Worm (Caenorhabditis elegans): ENCODE data around the gene ehs-1.

Gene ehs-1

ce11 chrII:5841866-5842265 is 21.4 kb downstream of the ehs-1 start, which contains the start of gene nep-25:
Gene nep-25 (plus strand): TSS chrII:5842240.
- TF ChIP-seq mep-1 (tag; optimal IDR thresholded peaks at IDR 0.05) = no peak
- TF ChIP-seq tbx-8 (GFP tag; optimal IDR thresholded peaks at IDR 0.05) = no peak
- TF ChIP-seq lsy-2 (tag; optimal IDR thresholded peaks at IDR 0.05) = no peak
- no peak for TF ChIP-seq sptf-1 (tag; optimal IDR thresholded peaks at IDR 0.05)
- TF ChIP-seq ham-2 (GFP tag; optimal IDR thresholded peaks at IDR 0.05) = no peak
- TF ChIP-seq lin-32 (GFP tag; optimal IDR thresholded peaks at IDR 0.05) = no peak

- peak; percentile 73 for TF ChIP-seq ceh-43 (GFP tag; optimal IDR thresholded peaks at IDR 0.05)
- peak; percentile 84 for TF ChIP-seq lsy-2 (tag; optimal IDR thresholded peaks at IDR 0.05)
- TF ChIP-seq drap-1 (GFP tag; optimal IDR thresholded peaks at IDR 0.05) = peak; percentile 92
- TF ChIP-seq nhr-237 (tag; optimal IDR thresholded peaks at IDR 0.05) = peak; percentile 98
- peak; percentile 92 for TF ChIP-seq sptf-1 (tag; optimal IDR thresholded peaks at IDR 0.05)
- no peak for TF ChIP-seq nhr-76 (tag; optimal IDR thresholded peaks at IDR 0.05)
- TF ChIP-seq ham-2 (GFP tag; optimal IDR thresholded peaks at IDR 0.05) = peak; percentile 89
- peak; percentile 100 for TF ChIP-seq ces-1 (GFP tag; optimal IDR thresholded peaks at IDR 0.05)
- peak; percentile 64 for TF ChIP-seq lin-32 (GFP tag; optimal IDR thresholded peaks at IDR 0.05)
- peak; percentile 24 for TF ChIP-seq blmp-1 (tag; optimal IDR thresholded peaks at IDR 0.05)
- TF ChIP-seq ceh-39 (tag; optimal IDR thresholded peaks at IDR 0.05) = peak; percentile 92
- TF ChIP-seq snpc-4 (tag; optimal IDR thresholded peaks at IDR 0.05) = no peak
- peak; percentile 11 for TF ChIP-seq flh-1 (GFP tag; optimal IDR thresholded peaks at IDR 0.05)
- peak; percentile 92 for TF ChIP-seq unc-120 (tag; optimal IDR thresholded peaks at IDR 0.05; ENCODE audit: poor library complexity, severe bottlenecking)
- TF ChIP-seq nhr-2 (tag; optimal IDR thresholded peaks at IDR 0.05) = peak; percentile 76
- peak; percentile 75 for TF ChIP-seq elt-3 (tag; optimal IDR thresholded peaks at IDR 0.05)
- peak; percentile 89 for TF ChIP-seq ceh-83 (GFP tag; optimal IDR thresholded peaks at IDR 0.05)
- TF ChIP-seq unc-39 (tag; optimal IDR thresholded peaks at IDR 0.05) = peak; percentile 74
- peak; percentile 81 for TF ChIP-seq hlh-1 (tag; optimal IDR thresholded peaks at IDR 0.05)
- TF ChIP-seq tbx-8 (GFP tag; optimal IDR thresholded peaks at IDR 0.05) = peak; percentile 87
- peak; percentile 49 for TF ChIP-seq nhr-28 (tag; optimal IDR thresholded peaks at IDR 0.05)
- peak; percentile 90 for TF ChIP-seq unc-62 (GFP tag; optimal IDR thresholded peaks at IDR 0.05)
- TF ChIP-seq mep-1 (tag; optimal IDR thresholded peaks at IDR 0.05) = peak; percentile 99
- TF ChIP-seq mls-2 (tag; optimal IDR thresholded peaks at IDR 0.05) = peak; percentile 95
- TF ChIP-seq zip-8 (tag; optimal IDR thresholded peaks at IDR 0.05) = no peak
- TF ChIP-seq elt-1 (tag; optimal IDR thresholded peaks at IDR 0.05; ENCODE audit: borderline replicate concordance, insufficient read depth) = peak; percentile 57
- TF ChIP-seq sem-2 (GFP tag; optimal IDR thresholded peaks at IDR 0.05) = peak; percentile 81
- TF ChIP-seq M03D4.4 (tag; optimal IDR thresholded peaks at IDR 0.05) = peak; percentile 82
- TF ChIP-seq ztf-11 (tag; optimal IDR thresholded peaks at IDR 0.05) = peak; percentile 80
- peak; percentile 87 for TF ChIP-seq cnd-1 (tag; optimal IDR thresholded peaks at IDR 0.05)
- peak; percentile 55 for TF ChIP-seq bed-3 (GFP tag; optimal IDR thresholded peaks at IDR 0.05)
- TF ChIP-seq mab-5 (tag; optimal IDR thresholded peaks at IDR 0.05) = peak; percentile 92
- peak; percentile 9 for TF ChIP-seq nhr-12 (tag; optimal IDR thresholded peaks at IDR 0.05)
- TF ChIP-seq lin-13 (tag; optimal IDR thresholded peaks at IDR 0.05) = peak; percentile 86
- TF ChIP-seq pha-4 (tag; optimal IDR thresholded peaks at IDR 0.05) = peak; percentile 97
These were observed 24.2 kb downstream of the ehs-1 start for ce11 chrII:5844694-5845129.

ce11 chrII:5845441-5845840 is 24.9 kb downstream of the ehs-1 start, which contains the start of the genes ZK1248.17 and H41C03.3:
Gene ZK1248.17 (minus strand): TSS chrII:5845541.
Gene H41C03.3 (plus strand): TSS chrII:5845777.
- no peak for TF ChIP-seq nhr-12 (tag; optimal IDR thresholded peaks at IDR 0.05)
- TF ChIP-seq zip-8 (tag; optimal IDR thresholded peaks at IDR 0.05) = no peak
- TF ChIP-seq mep-1 (tag; optimal IDR thresholded peaks at IDR 0.05) = no peak
- no peak for TF ChIP-seq lin-32 (GFP tag; optimal IDR thresholded peaks at IDR 0.05)
- no peak for TF ChIP-seq ham-2 (GFP tag; optimal IDR thresholded peaks at IDR 0.05)
- TF ChIP-seq ceh-39 (tag; optimal IDR thresholded peaks at IDR 0.05) = no peak
- no peak for TF ChIP-seq snpc-4 (tag; optimal IDR thresholded peaks at IDR 0.05)
- no peak for TF ChIP-seq ztf-11 (tag; optimal IDR thresholded peaks at IDR 0.05)
- no peak for TF ChIP-seq nhr-28 (tag; optimal IDR thresholded peaks at IDR 0.05)
- no peak for TF ChIP-seq pha-4 (tag; optimal IDR thresholded peaks at IDR 0.05)
- TF ChIP-seq nhr-237 (tag; optimal IDR thresholded peaks at IDR 0.05) = no peak
- no peak for TF ChIP-seq lin-13 (tag; optimal IDR thresholded peaks at IDR 0.05)
- TF ChIP-seq nhr-2 (tag; optimal IDR thresholded peaks at IDR 0.05) = no peak
- no peak for TF ChIP-seq elt-3 (tag; optimal IDR thresholded peaks at IDR 0.05)

All from whole organism, mixed stage, embryonic.